Fruit fly (Drosophila melanogaster) whole organism: ENCODE measurements around the gene goe.

Source experiments
- CG8478 ChIP-seq: fragments of >200 bp; optimal IDR thresholded peaks from 2 replicates; lab custom pipeline; 2018; ENCODE audit warnings: inconsistent platforms
- Dll ChIP-seq: fragments of >200 bp; optimal IDR thresholded peaks from 2 replicates; lab custom pipeline; 2017
- EcR ChIP-seq, 2 experiments: fragments of >200 bp; optimal IDR thresholded peaks; 2 replicates each; lab custom pipeline; 2017; ENCODE audit warnings: missing biosample characterization in 2 of 2, missing genetic modification characterization in 2 of 2, missing genetic modification reagents in 2 of 2
- pan ChIP-seq: fragments of >200 bp; optimal IDR thresholded peaks from 2 replicates; lab custom pipeline; 2017
- psq ChIP-seq: fragments of >200 bp; optimal IDR thresholded peaks from 2 replicates; lab custom pipeline; 2017
- usp ChIP-seq: fragments of >200 bp; optimal IDR thresholded peaks from 2 replicates; lab custom pipeline; 2017; ENCODE audit warnings: missing biosample characterization, missing genetic modification characterization, mixed read lengths

- no peak for TF ChIP-seq EcR (GFP tag; optimal IDR thresholded peaks at IDR 0.05; lab: Kevin White, UChicago)
- TF ChIP-seq usp (GFP tag; lab: Kevin White, UChicago) = no peak
- TF ChIP-seq psq (lab: Kevin White, UChicago) = no peak
- TF ChIP-seq pan (lab: Kevin White, UChicago) = no peak
- no peak for TF ChIP-seq Dll (lab: Kevin White, UChicago)
- no peak for TF ChIP-seq CG8478 (lab: Kevin White, UChicago)
Observed at dm6 chrX:16694477-16694876, 57.2 kb downstream of the goe start.
